Worm (Caenorhabditis elegans): ENCODE results near the gene ZC250.5.

DNA sequence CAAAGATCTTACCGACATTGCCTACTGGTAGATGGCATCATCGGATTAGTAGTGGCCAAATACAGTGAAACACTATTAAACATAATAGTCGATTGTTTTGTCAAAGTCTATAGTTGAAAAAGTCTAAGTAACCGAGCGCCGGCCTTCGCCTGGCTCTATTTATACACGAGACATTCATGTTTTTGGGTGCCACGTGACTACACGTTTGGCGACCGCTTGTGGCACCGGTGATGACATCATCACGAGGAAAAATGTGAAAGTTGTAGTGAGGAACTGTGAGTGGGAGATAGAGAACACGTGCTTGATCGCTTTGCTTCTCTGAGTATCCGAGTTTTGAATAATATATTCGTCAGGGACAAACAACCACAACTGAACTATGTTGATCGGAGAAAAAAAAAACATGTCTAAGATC lies 38.8 kb downstream of the ZC250.5 start:
- TF ChIP-seq nhr-77 (tag; optimal IDR thresholded peaks at IDR 0.05): no peak
- TF ChIP-seq lin-39 (tag; optimal IDR thresholded peaks at IDR 0.05): no peak
- TF ChIP-seq nhr-76 (tag; optimal IDR thresholded peaks at IDR 0.05): no peak
- TF ChIP-seq hmg-11 (tag; optimal IDR thresholded peaks at IDR 0.05): no peak
- no peak for TF ChIP-seq fkh-10 (GFP tag; optimal IDR thresholded peaks at IDR 0.05)
- no peak for TF ChIP-seq ztf-11 (tag; optimal IDR thresholded peaks at IDR 0.05)
- no peak for TF ChIP-seq ZK546.5 (tag; optimal IDR thresholded peaks at IDR 0.05)
- no peak for TF ChIP-seq nhr-28 (tag; optimal IDR thresholded peaks at IDR 0.05)
- no peak for TF ChIP-seq daf-12 (tag; optimal IDR thresholded peaks at IDR 0.05)
- no peak for TF ChIP-seq elt-3 (tag; optimal IDR thresholded peaks at IDR 0.05)
- TF ChIP-seq mml-1 (tag; optimal IDR thresholded peaks at IDR 0.05): peak; percentile 2
- peak; percentile 93 for TF ChIP-seq nhr-43 (tag; optimal IDR thresholded peaks at IDR 0.05; ENCODE audit: poor library complexity, severe bottlenecking)
- no peak for TF ChIP-seq lin-15B (tag; optimal IDR thresholded peaks at IDR 0.05)

Measured in whole organism, L3 larva.